Worm (Caenorhabditis elegans): ENCODE results near the gene clec-47.

ce11 chrV:15186259-15186927, 10.8 kb downstream of the clec-47 start, which contains the start of gene Y75B12B.3:
- TF ChIP-seq nhr-25 (tag; optimal IDR thresholded peaks at IDR 0.05) (peak; percentile 31), egl-27 (tag; optimal IDR thresholded peaks at IDR 0.05) (no peak), nhr-11 (tag; optimal IDR thresholded peaks at IDR 0.05) (no peak), tbx-2 (tag; optimal IDR thresholded peaks at IDR 0.05) (no peak), pha-4 (tag; optimal IDR thresholded peaks at IDR 0.05) (peak; percentile 46), ama-1 (optimal IDR thresholded peaks at IDR 0.05) (peak; percentile 86), nhr-77 (tag; optimal IDR thresholded peaks at IDR 0.05) (no peak), snpc-4 (tag; optimal IDR thresholded peaks at IDR 0.05) (no peak), ztf-11 (tag; optimal IDR thresholded peaks at IDR 0.05) (no peak), fos-1 (tag; optimal IDR thresholded peaks at IDR 0.05) (no peak), jun-1 (tag; optimal IDR thresholded peaks at IDR 0.05) (no peak)
